Worm (Caenorhabditis elegans) whole organism, mixed stage, embryonic: ENCODE measurements around the gene fbxc-32.

Source experiments
- elt-3 ChIP-seq: fragments of 150-350 bp; optimal IDR thresholded peaks from 2 replicates; lab custom pipeline; 2014; ENCODE audit warnings: missing biosample characterization, missing genetic modification characterization
- sptf-1 ChIP-seq: sonication (generic microtip); optimal IDR thresholded peaks from 2 replicates; lab custom pipeline; 2017; ENCODE audit warnings: mild to moderate bottlenecking, missing genetic modification characterization, moderate library complexity, missing compliant biosample characterization

DNA sequence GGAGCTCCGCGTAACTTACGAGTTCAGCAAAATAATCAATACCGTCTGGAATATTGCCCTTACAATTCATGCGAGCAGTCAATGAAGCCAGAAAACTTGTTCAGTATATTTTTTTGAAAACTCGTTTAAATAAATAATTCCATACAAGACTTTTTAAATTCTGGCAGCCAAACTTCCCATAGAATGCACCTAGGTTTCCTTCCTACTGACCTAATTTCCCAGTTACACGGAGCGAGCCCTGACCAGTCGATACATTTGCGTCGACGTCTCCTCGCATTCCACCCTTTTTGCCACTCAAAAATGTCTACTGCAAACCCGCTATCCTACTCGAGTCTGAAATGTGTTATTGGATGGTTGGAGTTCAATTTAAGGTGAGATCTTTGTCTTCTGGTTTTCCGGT lies 30.7 kb downstream of the fbxc-32 start, which contains the start of gene fbxc-30:
- TF ChIP-seq elt-3 (tag; lab: Kevin White, UChicago) (no peak), sptf-1 (tag; lab: Kevin White, UChicago) (no peak)
